1 fruit fly cellular context compared by ENCODE assay signal in the genomic region with DNA sequence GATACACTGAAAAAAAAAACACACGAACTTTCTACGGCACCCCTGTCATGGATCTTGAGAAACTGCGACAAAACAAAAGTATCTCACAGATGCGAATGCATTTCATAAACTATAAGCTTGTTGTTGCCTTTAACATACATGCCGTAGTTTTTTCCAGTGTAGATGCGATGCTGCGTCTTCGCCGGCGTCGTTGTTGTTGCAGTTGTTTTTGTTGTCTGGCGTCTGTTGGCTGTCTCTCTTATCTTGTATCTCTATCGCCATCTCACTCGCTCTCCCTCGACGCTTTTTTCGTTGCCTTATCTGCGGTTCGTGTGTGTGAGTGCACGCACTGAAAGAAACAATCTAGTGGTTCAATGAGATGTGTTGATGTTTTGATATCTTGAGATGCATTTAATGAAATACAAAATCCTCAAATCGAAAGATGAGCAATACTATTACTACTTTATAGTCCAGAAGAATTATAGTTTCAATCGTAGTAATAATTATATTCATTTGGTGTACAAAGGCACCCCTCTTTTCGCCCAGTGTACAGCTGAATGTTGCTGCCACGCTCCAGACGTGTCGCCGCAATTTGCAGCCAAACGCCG.
TF ChIP-seq lines count a peak whose summit lies in the region.

No protein-coding gene starts in this region.

TF ChIP-seq in whole organism, embryonic, 481 proteins besides CTCF, POLR2A, EP300 and RAD21 (continued from another document and continues in another):
- TF ChIP-seq her (GFP tag; optimal IDR thresholded peaks at IDR 0.05; lab: Kevin White, UChicago) (peak; percentile 97), lab (GFP tag; optimal IDR thresholded peaks at IDR 0.05; lab: Kevin White, UChicago) (peak; percentile 95), Dbx (GFP tag; IDR thresholded peaks at IDR 0.05; lab: Robert Waterston, UW) (peak; percentile 90), Fer2 (tag; optimal IDR thresholded peaks at IDR 0.05; lab: Kevin White, UChicago) (peak; percentile 85), wor (GFP tag; IDR thresholded peaks at IDR 0.05; lab: Robert Waterston, UW) (peak; percentile 86), CG12299 (tag; optimal IDR thresholded peaks at IDR 0.05; lab: Kevin White, UChicago) (peak; percentile 79), yki (optimal IDR thresholded peaks at IDR 0.05; lab: Kevin White, UChicago) (no peak), jigr1 (GFP tag; IDR thresholded peaks at IDR 0.05; lab: Robert Waterston, UW) (peak; percentile 83), CG10274 (GFP tag; optimal IDR thresholded peaks at IDR 0.05; lab: Kevin White, UChicago) (peak; percentile 88), wdn (GFP tag; IDR thresholded peaks at IDR 0.05; lab: Robert Waterston, UW) (peak; percentile 79), tin (GFP tag; optimal IDR thresholded peaks at IDR 0.05; lab: Kevin White, UChicago) (peak; percentile 98), jing (GFP tag; optimal IDR thresholded peaks at IDR 0.05; lab: Kevin White, UChicago) (peak; percentile 91), chm (GFP tag; IDR thresholded peaks at IDR 0.05; lab: Robert Waterston, UW) (peak; percentile 96), aop (GFP tag; IDR thresholded peaks at IDR 0.05; lab: Robert Waterston, UW) (peak; percentile 94), Atf6 (GFP tag; IDR thresholded peaks at IDR 0.05; lab: Robert Waterston, UW) (peak; percentile 88), lilli (GFP tag; optimal IDR thresholded peaks at IDR 0.05; lab: Kevin White, UChicago) (peak; percentile 96), Lhr (GFP tag; optimal IDR thresholded peaks at IDR 0.05; lab: Kevin White, UChicago) (peak; percentile 87), gt (GFP tag; IDR thresholded peaks at IDR 0.05; lab: Robert Waterston, UW) (peak; percentile 83), ftz-f1 (GFP tag; optimal IDR thresholded peaks at IDR 0.05; lab: Kevin White, UChicago) (peak; percentile 50), Antp (GFP tag; optimal IDR thresholded peaks at IDR 0.05; lab: Kevin White, UChicago) (peak; percentile 99), ttk (GFP tag; IDR thresholded peaks at IDR 0.05; lab: Robert Waterston, UW) (peak; percentile 96), CG5245 (GFP tag; optimal IDR thresholded peaks at IDR 0.05; lab: Kevin White, UChicago) (peak; percentile 97), Sin3A (optimal IDR thresholded peaks at IDR 0.05; lab: Kevin White, UChicago) (no peak), cas (GFP tag; IDR thresholded peaks at IDR 0.05; lab: Robert Waterston, UW) (peak; percentile 75), ci (GFP tag; IDR thresholded peaks at IDR 0.05; lab: Robert Waterston, UW) (peak; percentile 99), D19A (tag; optimal IDR thresholded peaks at IDR 0.05; lab: Kevin White, UChicago) (peak; percentile 69), Dip3 (GFP tag; optimal IDR thresholded peaks at IDR 0.05; lab: Kevin White, UChicago) (peak; percentile 93), YL-1 (GFP tag; optimal IDR thresholded peaks at IDR 0.05; lab: Kevin White, UChicago) (peak; percentile 85), cg (GFP tag; optimal IDR thresholded peaks at IDR 0.05; lab: Kevin White, UChicago) (peak; percentile 82), z (GFP tag; IDR thresholded peaks at IDR 0.05; lab: Robert Waterston, UW) (peak; percentile 56; the same call in 1 of the 3 replicates), CG42726 (GFP tag; IDR thresholded peaks at IDR 0.05; lab: Robert Waterston, UW; ENCODE audit: partially characterized antibody) (no peak), NfI (GFP tag; optimal IDR thresholded peaks at IDR 0.05; lab: Kevin White, UChicago) (peak; percentile 95), sd (tag; optimal IDR thresholded peaks at IDR 0.05; lab: Kevin White, UChicago) (peak; percentile 76), NFAT (GFP tag; IDR thresholded peaks at IDR 0.05; lab: Robert Waterston, UW) (peak; percentile 91), tgo (GFP tag; IDR thresholded peaks at IDR 0.05; lab: Robert Waterston, UW) (peak; percentile 93), CG4730 (GFP tag; IDR thresholded peaks at IDR 0.05; lab: Robert Waterston, UW) (peak; percentile 96), E2f1 (GFP tag; IDR thresholded peaks at IDR 0.05; lab: Robert Waterston, UW) (peak; percentile 94), CG10543 (GFP tag; optimal IDR thresholded peaks at IDR 0.05; lab: Kevin White, UChicago) (peak; percentile 92), ranshi (GFP tag; IDR thresholded peaks at IDR 0.05; lab: Robert Waterston, UW) (peak; percentile 97), nmo (GFP tag; optimal IDR thresholded peaks at IDR 0.05; lab: Kevin White, UChicago) (peak; percentile 95), HLHmδ (GFP tag; optimal IDR thresholded peaks at IDR 0.05; lab: Kevin White, UChicago) (peak; percentile 58), bowl (GFP tag; IDR thresholded peaks at IDR 0.05; lab: Robert Waterston, UW) (peak; percentile 89), odd (GFP tag; optimal IDR thresholded peaks at IDR 0.05; lab: Kevin White, UChicago) (peak; percentile 93), Ssrp (tag; optimal IDR thresholded peaks at IDR 0.05; lab: Kevin White, UChicago) (peak; percentile 96), CG12391 (tag; optimal IDR thresholded peaks at IDR 0.05; lab: Kevin White, UChicago) (peak; percentile 92), Med (GFP tag; lab: Kevin White, UChicago) (peak; percentile 99), Camta (GFP tag; optimal IDR thresholded peaks at IDR 0.05; lab: Kevin White, UChicago) (peak; percentile 97), MESR4 (GFP tag; optimal IDR thresholded peaks at IDR 0.05; lab: Kevin White, UChicago) (peak; percentile 47), CG2129 (GFP tag; IDR thresholded peaks at IDR 0.05; lab: Robert Waterston, UW; ENCODE audit: partially characterized antibody) (no peak), Spps (tag; optimal IDR thresholded peaks at IDR 0.05; lab: Kevin White, UChicago) (peak; percentile 72), en (GFP tag; optimal IDR thresholded peaks at IDR 0.05; lab: Kevin White, UChicago) (peak; percentile 95), CG17385 (GFP tag; optimal IDR thresholded peaks at IDR 0.05; lab: Kevin White, UChicago) (peak; percentile 92), mld (GFP tag; IDR thresholded peaks at IDR 0.05; lab: Robert Waterston, UW; ENCODE audit: partially characterized antibody) (no peak), repo (GFP tag; optimal IDR thresholded peaks at IDR 0.05; lab: Kevin White, UChicago) (peak; percentile 97), ato (GFP tag; IDR thresholded peaks at IDR 0.05; lab: Robert Waterston, UW; ENCODE audit: partially characterized antibody) (no peak), Dip2 (GFP tag; IDR thresholded peaks at IDR 0.05; lab: Robert Waterston, UW) (no peak), zf30C (GFP tag; optimal IDR thresholded peaks at IDR 0.05; lab: Kevin White, UChicago) (peak; percentile 98), phol (tag; optimal IDR thresholded peaks at IDR 0.05; lab: Kevin White, UChicago) (peak; percentile 95), CG17186 (GFP tag; optimal IDR thresholded peaks at IDR 0.05; lab: Kevin White, UChicago) (peak; percentile 86), CG9609 (GFP tag; optimal IDR thresholded peaks at IDR 0.05; lab: Kevin White, UChicago) (peak; percentile 98), CG6689 (GFP tag; IDR thresholded peaks at IDR 0.05; lab: Robert Waterston, UW) (peak; percentile 95), CG7556 (GFP tag; optimal IDR thresholded peaks at IDR 0.05; lab: Kevin White, UChicago) (peak; percentile 96), Side (GFP tag; optimal IDR thresholded peaks at IDR 0.05; lab: Kevin White, UChicago) (peak; percentile 98), Doc2 (GFP tag; IDR thresholded peaks at IDR 0.05; lab: Robert Waterston, UW) (peak; percentile 78; the same call in 1 of the 2 replicates), Chrac-16 (GFP tag; optimal IDR thresholded peaks at IDR 0.05; lab: Kevin White, UChicago) (peak; percentile 97), CG9876 (GFP tag; optimal IDR thresholded peaks at IDR 0.05; lab: Kevin White, UChicago) (peak; percentile 98), sens (GFP tag; lab: Kevin White, UChicago) (peak; percentile 100), CG2202 (tag; optimal IDR thresholded peaks at IDR 0.05; lab: Kevin White, UChicago) (peak; percentile 88), unpg (GFP tag; optimal IDR thresholded peaks at IDR 0.05; lab: Kevin White, UChicago) (peak; percentile 95), ind (GFP tag; optimal IDR thresholded peaks at IDR 0.05; lab: Kevin White, UChicago) (peak; percentile 98), Sry-β (GFP tag; optimal IDR thresholded peaks at IDR 0.05; lab: Kevin White, UChicago) (peak; percentile 69), Xbp1 (GFP tag; optimal IDR thresholded peaks at IDR 0.05; lab: Kevin White, UChicago) (peak; percentile 97), Rfx (GFP tag; IDR thresholded peaks at IDR 0.05; lab: Robert Waterston, UW) (peak; percentile 97), CG2712 (tag; optimal IDR thresholded peaks at IDR 0.05; lab: Kevin White, UChicago) (peak; percentile 86), CG32532 (GFP tag; IDR thresholded peaks at IDR 0.05; lab: Robert Waterston, UW) (peak; percentile 90), zen (tag; optimal IDR thresholded peaks at IDR 0.05; lab: Kevin White, UChicago) (peak; percentile 95), CG17612 (GFP tag; IDR thresholded peaks at IDR 0.05; lab: Robert Waterston, UW) (peak; percentile 81), CG17829 (tag; optimal IDR thresholded peaks at IDR 0.05; lab: Kevin White, UChicago) (peak; percentile 81), Lpt (GFP tag; optimal IDR thresholded peaks at IDR 0.05; lab: Kevin White, UChicago) (no peak), CG13287 (GFP tag; IDR thresholded peaks at IDR 0.05; lab: Robert Waterston, UW; ENCODE audit: partially characterized antibody) (no peak), CG12071 (GFP tag; optimal IDR thresholded peaks at IDR 0.05; lab: Kevin White, UChicago) (peak; percentile 94), CG11398 (GFP tag; optimal IDR thresholded peaks at IDR 0.05; lab: Kevin White, UChicago) (peak; percentile 97), CG13894 (tag; optimal IDR thresholded peaks at IDR 0.05; lab: Kevin White, UChicago) (peak; percentile 78), CG7928 (GFP tag; optimal IDR thresholded peaks at IDR 0.05; lab: Kevin White, UChicago) (peak; percentile 66), CG6175 (GFP tag; IDR thresholded peaks at IDR 0.05; lab: Robert Waterston, UW) (peak; percentile 87), sim (GFP tag; IDR thresholded peaks at IDR 0.05; lab: Robert Waterston, UW) (peak; percentile 97), Hey (tag; optimal IDR thresholded peaks at IDR 0.05; lab: Kevin White, UChicago) (peak; percentile 75), cato (GFP tag; optimal IDR thresholded peaks at IDR 0.05; lab: Kevin White, UChicago; ENCODE audit: borderline replicate concordance) (peak; percentile 92), pho (GFP tag; optimal IDR thresholded peaks at IDR 0.05; lab: Kevin White, UChicago) (peak; percentile 94), CG1603 (tag; optimal IDR thresholded peaks at IDR 0.05; lab: Kevin White, UChicago) (peak; percentile 93), CG7839 (tag; optimal IDR thresholded peaks at IDR 0.05; lab: Kevin White, UChicago) (peak; percentile 96), Nf-YC (tag; optimal IDR thresholded peaks at IDR 0.05; lab: Kevin White, UChicago) (peak; percentile 64), lola (GFP tag; optimal IDR thresholded peaks at IDR 0.05; lab: Kevin White, UChicago) (peak in 2 of 3 experiments; percentile 3 to 92), Rx (GFP tag; IDR thresholded peaks at IDR 0.05; lab: Robert Waterston, UW) (peak; percentile 97), Jarid2 (GFP tag; optimal IDR thresholded peaks at IDR 0.05; lab: Kevin White, UChicago) (peak; percentile 81), rib (GFP tag; IDR thresholded peaks at IDR 0.05; lab: Robert Waterston, UW) (peak; percentile 91), bsh (GFP tag; optimal IDR thresholded peaks at IDR 0.05; lab: Kevin White, UChicago) (peak; percentile 91 to 94), insv (GFP tag; optimal IDR thresholded peaks at IDR 0.05; lab: Kevin White, UChicago) (peak; percentile 50 to 69), CG10147 (GFP tag; optimal IDR thresholded peaks at IDR 0.05; lab: Kevin White, UChicago) (peak; percentile 83), cwo (GFP tag; optimal IDR thresholded peaks at IDR 0.05; lab: Kevin White, UChicago) (peak; percentile 88), hbn (GFP tag; IDR thresholded peaks at IDR 0.05; lab: Robert Waterston, UW; ENCODE audit: partially characterized antibody) (no peak), CG32772 (GFP tag; IDR thresholded peaks at IDR 0.05; lab: Robert Waterston, UW) (peak; percentile 96), CG7271 (tag; optimal IDR thresholded peaks at IDR 0.05; lab: Kevin White, UChicago) (peak; percentile 69), tap (tag; optimal IDR thresholded peaks at IDR 0.05; lab: Kevin White, UChicago) (peak; percentile 58), caup (GFP tag; optimal IDR thresholded peaks at IDR 0.05; lab: Kevin White, UChicago; ENCODE audit: severe bottlenecking) (peak; percentile 93), CG3065 (GFP tag; optimal IDR thresholded peaks at IDR 0.05; lab: Kevin White, UChicago) (peak; percentile 95), Max (GFP tag; optimal IDR thresholded peaks at IDR 0.05; lab: Kevin White, UChicago) (peak; percentile 91), sug (tag; optimal IDR thresholded peaks at IDR 0.05; lab: Kevin White, UChicago) (peak; percentile 50), ERR (GFP tag; optimal IDR thresholded peaks at IDR 0.05; lab: Kevin White, UChicago) (peak; percentile 97), ATbp (GFP tag; optimal IDR thresholded peaks at IDR 0.05; lab: Kevin White, UChicago) (peak; percentile 95), CG11560 (tag; IDR thresholded peaks at IDR 0.05; lab: Robert Waterston, UW) (peak; percentile 86), CG12155 (GFP tag; optimal IDR thresholded peaks at IDR 0.05; lab: Kevin White, UChicago) (peak; percentile 95), pros (GFP tag; optimal IDR thresholded peaks at IDR 0.05; lab: Kevin White, UChicago) (peak; percentile 62), Dll (GFP tag; IDR thresholded peaks at IDR 0.05; lab: Robert Waterston, UW; ENCODE audit: partially characterized antibody) (no peak), HLH4C (GFP tag; IDR thresholded peaks at IDR 0.05; lab: Robert Waterston, UW; ENCODE audit: partially characterized antibody) (no peak), ab (GFP tag; optimal IDR thresholded peaks at IDR 0.05; lab: Kevin White, UChicago) (peak; percentile 98), Poxn (GFP tag; IDR thresholded peaks at IDR 0.05; lab: Robert Waterston, UW) (peak; percentile 49; the same call in 1 of the 2 replicates), CG34376 (GFP tag; optimal IDR thresholded peaks at IDR 0.05; lab: Kevin White, UChicago) (peak; percentile 79), fd102C (GFP tag; optimal IDR thresholded peaks at IDR 0.05; lab: Kevin White, UChicago) (peak; percentile 90), scrt (GFP tag; optimal IDR thresholded peaks at IDR 0.05; lab: Kevin White, UChicago) (peak; percentile 90), Bdp1 (GFP tag; optimal IDR thresholded peaks at IDR 0.05; lab: Kevin White, UChicago) (peak; percentile 90), CrebB (tag; optimal IDR thresholded peaks at IDR 0.05; lab: Kevin White, UChicago) (peak; percentile 93), CG12236 (GFP tag; optimal IDR thresholded peaks at IDR 0.05; lab: Kevin White, UChicago) (peak; percentile 97), fru (optimal IDR thresholded peaks at IDR 0.05; lab: Kevin White, UChicago) (no peak)
